Fruit fly (Drosophila melanogaster) whole organism, embryonic: ENCODE data around the gene CG7564.
A peak's percentile ranks its signal among the peaks of the same experiment; 100 is the strongest.

Experiments
- CG12391 ChIP-seq: fragments of 200-800 bp; sonication (Bioruptor generic); optimal IDR thresholded peaks from 3 replicates; lab custom pipeline; 2018; ENCODE audit warnings: missing biosample characterization, mild to moderate bottlenecking, missing genetic modification characterization, moderate library complexity
- CG14860 ChIP-seq: fragments of 200-800 bp; sonication (Bioruptor generic); IDR thresholded peaks from 3 replicates; pipeline ENCODE4 v1.3.6; 2022; ENCODE audit warnings: missing biosample characterization, missing genetic modification characterization; ENCODE audit not compliant: partially characterized antibody
- CG15479 ChIP-seq: fragments of 200-800 bp; sonication (Bioruptor generic); optimal IDR thresholded peaks from 3 replicates; lab custom pipeline; 2019; ENCODE audit warnings: missing biosample characterization, mild to moderate bottlenecking, missing genetic modification characterization, moderate library complexity
- CG15601 ChIP-seq: fragments of 200-800 bp; sonication (Bioruptor generic); optimal IDR thresholded peaks from 3 replicates; lab custom pipeline; 2019; ENCODE audit warnings: missing biosample characterization, mild to moderate bottlenecking, missing genetic modification characterization, moderate library complexity
- CG17359 ChIP-seq: fragments of 200-800 bp; sonication (Bioruptor generic); optimal IDR thresholded peaks from 3 replicates; lab custom pipeline; 2018; ENCODE audit warnings: missing biosample characterization, mild to moderate bottlenecking, missing genetic modification characterization, moderate library complexity
- CG2199 ChIP-seq: fragments of 200-800 bp; sonication (Bioruptor generic); IDR thresholded peaks from 3 replicates; pipeline ENCODE4 v1.3.6; 2022; ENCODE audit warnings: missing biosample characterization, missing genetic modification characterization
- CG3163 ChIP-seq: fragments of 200-800 bp; sonication (Bioruptor generic); optimal IDR thresholded peaks from 3 replicates; lab custom pipeline; 2016; ENCODE audit warnings: missing biosample characterization, missing genetic modification characterization
- CG3281 ChIP-seq: fragments of 200-800 bp; sonication (Bioruptor generic); optimal IDR thresholded peaks from 3 replicates; lab custom pipeline; 2017; ENCODE audit warnings: missing biosample characterization, mild to moderate bottlenecking, missing genetic modification characterization
- CG3407 ChIP-seq: fragments of 200-800 bp; sonication (Bioruptor generic); optimal IDR thresholded peaks from 2 replicates; lab custom pipeline; 2018; ENCODE audit warnings: missing biosample characterization, mild to moderate bottlenecking, missing genetic modification characterization
- CG34376 ChIP-seq: fragments of 200-800 bp; sonication (Bioruptor generic); optimal IDR thresholded peaks from 2 replicates; lab custom pipeline; 2018; ENCODE audit warnings: missing biosample characterization, mild to moderate bottlenecking, missing genetic modification characterization
- CG4854 ChIP-seq: fragments of 200-800 bp; sonication (Bioruptor generic); optimal IDR thresholded peaks from 2 replicates; lab custom pipeline; 2016; ENCODE audit warnings: missing biosample characterization, missing genetic modification characterization, inconsistent platforms
- CG5245 ChIP-seq: fragments of 200-800 bp; sonication (Bioruptor generic); optimal IDR thresholded peaks from 3 replicates; lab custom pipeline; 2016; ENCODE audit warnings: missing biosample characterization, missing genetic modification characterization
- CG8290 ChIP-seq, 3 experiments: fragments of 200-800 bp; sonication (Bioruptor generic); optimal IDR thresholded peaks; 2 replicates each; lab custom pipeline; 2016 to 2019; ENCODE audit warnings: missing biosample characterization in 3 of 3, missing genetic modification characterization in 3 of 3, mild to moderate bottlenecking in 2 of 3, moderate library complexity in 1 of 3
- CG8765 ChIP-seq: fragments of 200-800 bp; sonication (Bioruptor generic); IDR thresholded peaks from 2 replicates; pipeline ENCODE4 v1.3.6; 2022; ENCODE audit warnings: missing biosample characterization, missing genetic modification characterization
- CG9797 ChIP-seq: fragments of 200-800 bp; sonication (Bioruptor generic); optimal IDR thresholded peaks from 3 replicates; lab custom pipeline; 2018; ENCODE audit warnings: missing biosample characterization, mild to moderate bottlenecking, missing genetic modification characterization
- CG9817 ChIP-seq: fragments of 200-800 bp; sonication (Bioruptor generic); optimal IDR thresholded peaks from 2 replicates; lab custom pipeline; 2018; ENCODE audit warnings: missing biosample characterization, mild to moderate bottlenecking, missing genetic modification characterization, moderate library complexity
- CTCF ChIP-seq: fragments of 200-800 bp; sonication (Bioruptor generic); optimal IDR thresholded peaks from 2 replicates; lab custom pipeline; 2017; ENCODE audit warnings: missing biosample characterization, mild to moderate bottlenecking, missing genetic modification characterization, moderate library complexity
- CkIIα-i1 ChIP-seq: fragments of 200-800 bp; sonication (Bioruptor generic); IDR thresholded peaks from 2 replicates; pipeline ENCODE4 v1.3.6; 2022; ENCODE audit warnings: missing biosample characterization, missing genetic modification characterization
- Dek ChIP-seq: fragments of 200-800 bp; sonication (Bioruptor generic); optimal IDR thresholded peaks from 3 replicates; lab custom pipeline; 2019; ENCODE audit warnings: missing biosample characterization, mild to moderate bottlenecking, missing genetic modification characterization, moderate library complexity
- HmgZ ChIP-seq: fragments of 200-800 bp; sonication (Bioruptor generic); optimal IDR thresholded peaks from 2 replicates; lab custom pipeline; 2018; ENCODE audit warnings: missing biosample characterization, mild to moderate bottlenecking, missing genetic modification characterization
- Hr51 ChIP-seq, 2 experiments: fragments of 200-800 bp; sonication (Bioruptor generic); optimal IDR thresholded peaks; 2 replicates in 1 of 2; 3 replicates in 1 of 2; lab custom pipeline; 2016 to 2018; ENCODE audit warnings: missing biosample characterization in 2 of 2, missing genetic modification characterization in 2 of 2, mild to moderate bottlenecking in 1 of 2, moderate library complexity in 1 of 2
- Hsf ChIP-seq: fragments of 200-800 bp; sonication (Bioruptor generic); optimal IDR thresholded peaks from 3 replicates; lab custom pipeline; 2016; ENCODE audit warnings: missing biosample characterization, missing genetic modification characterization
- NC2β ChIP-seq: fragments of 200-800 bp; sonication (Bioruptor generic); optimal IDR thresholded peaks from 2 replicates; lab custom pipeline; 2016; ENCODE audit warnings: missing biosample characterization, missing genetic modification characterization
- NFAT ChIP-seq: fragments of 200-800 bp; sonication (Bioruptor generic); IDR thresholded peaks from 2 replicates; pipeline ENCODE4 v1.3.6; 2022; ENCODE audit warnings: missing biosample characterization, missing genetic modification characterization
- PHDP ChIP-seq: fragments of 200-800 bp; sonication (Bioruptor generic); optimal IDR thresholded peaks from 3 replicates; lab custom pipeline; 2018; ENCODE audit warnings: missing biosample characterization, mild to moderate bottlenecking, missing genetic modification characterization, moderate library complexity
- Ptx1 ChIP-seq: fragments of 200-800 bp; sonication (Bioruptor generic); IDR thresholded peaks from 2 replicates; pipeline ENCODE4 v1.3.6; 2022; ENCODE audit warnings: missing biosample characterization, missing genetic modification characterization
- Trl ChIP-seq, 3 experiments: fragments of >200 bp in 2 of 3; fragments of 200-800 bp in 1 of 3; sonication (Bioruptor generic) in 1 of 3; optimal IDR thresholded peaks; 2 replicates in 1 of 3; 3 replicates in 2 of 3; lab custom pipeline; 2016 to 2017; ENCODE audit warnings: missing biosample characterization in 1 of 3, missing genetic modification characterization in 1 of 3
- ac ChIP-seq: fragments of 200-800 bp; sonication (Bioruptor generic); optimal IDR thresholded peaks from 3 replicates; lab custom pipeline; 2017; ENCODE audit warnings: missing biosample characterization, mild to moderate bottlenecking, missing genetic modification characterization
- al ChIP-seq: fragments of 200-800 bp; sonication (Bioruptor generic); IDR thresholded peaks from 2 replicates; pipeline ENCODE4 v1.3.6; 2022; ENCODE audit warnings: missing biosample characterization, missing genetic modification characterization
- az2 ChIP-seq: fragments of 200-800 bp; sonication (Bioruptor generic); optimal IDR thresholded peaks from 3 replicates; lab custom pipeline; 2016; ENCODE audit warnings: missing biosample characterization, missing genetic modification characterization
- cad ChIP-seq: fragments of >200 bp; optimal IDR thresholded peaks from 2 replicates; lab custom pipeline; 2017; ENCODE audit warnings: missing biosample characterization, missing genetic modification characterization
- chinmo ChIP-seq: fragments of 200-800 bp; sonication (Bioruptor generic); IDR thresholded peaks from 4 replicates; pipeline ENCODE4 v1.3.6; 2022; ENCODE audit warnings: missing biosample characterization, missing genetic modification characterization; ENCODE audit not compliant: partially characterized antibody
- crp ChIP-seq, 2 experiments: fragments of 200-800 bp; sonication (Bioruptor generic); optimal IDR thresholded peaks; 2 replicates in 1 of 2; 3 replicates in 1 of 2; lab custom pipeline; 2017; ENCODE audit warnings: missing biosample characterization in 2 of 2, missing genetic modification characterization in 2 of 2, mild to moderate bottlenecking in 1 of 2, moderate library complexity in 1 of 2
- cwo ChIP-seq: fragments of 200-800 bp; sonication (Bioruptor generic); optimal IDR thresholded peaks from 3 replicates; lab custom pipeline; 2017; ENCODE audit warnings: missing biosample characterization, missing genetic modification characterization, mild to moderate bottlenecking, moderate library complexity, missing genetic modification reagents
- exex ChIP-seq: fragments of 200-800 bp; sonication (Bioruptor generic); optimal IDR thresholded peaks from 4 replicates; lab custom pipeline; 2018; ENCODE audit warnings: missing biosample characterization, mild to moderate bottlenecking, missing genetic modification characterization, moderate library complexity
- ftz-f1 ChIP-seq: fragments of 200-800 bp; sonication (Bioruptor generic); optimal IDR thresholded peaks from 2 replicates; lab custom pipeline; 2016; ENCODE audit warnings: missing biosample characterization, missing genetic modification characterization
- grn ChIP-seq: fragments of 200-800 bp; sonication (Bioruptor generic); optimal IDR thresholded peaks from 3 replicates; lab custom pipeline; 2017; ENCODE audit warnings: missing biosample characterization, missing genetic modification characterization
- her ChIP-seq: fragments of 200-800 bp; sonication (Bioruptor generic); optimal IDR thresholded peaks from 2 replicates; lab custom pipeline; 2016; ENCODE audit warnings: missing biosample characterization, missing genetic modification characterization
- inv ChIP-seq: fragments of 200-800 bp; sonication (Bioruptor generic); IDR thresholded peaks from 2 replicates; pipeline ENCODE4 v1.3.6; 2022; ENCODE audit warnings: missing biosample characterization, missing genetic modification characterization; ENCODE audit not compliant: partially characterized antibody
- lov ChIP-seq, 2 experiments: fragments of 200-800 bp in 1 of 2; fragments of >200 bp in 1 of 2; sonication (Bioruptor generic) in 1 of 2; IDR thresholded peaks in 1 of 2; optimal IDR thresholded peaks in 1 of 2; 2 replicates in 1 of 2; 3 replicates in 1 of 2; pipeline versions ENCODE4 v1.3.6 to Lab custom; 2017 to 2022; ENCODE audit warnings: missing biosample characterization in 1 of 2, missing genetic modification characterization in 1 of 2
- mirr ChIP-seq: fragments of 200-800 bp; sonication (Bioruptor generic); optimal IDR thresholded peaks from 3 replicates; lab custom pipeline; 2018; ENCODE audit warnings: missing biosample characterization, mild to moderate bottlenecking, missing genetic modification characterization
- salm ChIP-seq: fragments of 200-800 bp; sonication (Bioruptor generic); optimal IDR thresholded peaks from 2 replicates; lab custom pipeline; 2018; ENCODE audit warnings: missing biosample characterization, mild to moderate bottlenecking, missing genetic modification characterization
- sens ChIP-seq: fragments of 200-800 bp; sonication (Bioruptor generic); peaks from one replicate; lab custom pipeline; 2016; ENCODE audit warnings: missing biosample characterization, missing genetic modification characterization
- sr ChIP-seq: fragments of 200-800 bp; sonication (Bioruptor generic); IDR thresholded peaks from 3 replicates; pipeline ENCODE4 v1.3.6; 2022; ENCODE audit warnings: missing biosample characterization, missing genetic modification characterization
- sug ChIP-seq: fragments of 200-800 bp; optimal IDR thresholded peaks from 2 replicates; lab custom pipeline; 2019; ENCODE audit warnings: missing biosample characterization, mild to moderate bottlenecking, missing genetic modification characterization, moderate library complexity
- tll ChIP-seq, 2 experiments: fragments of 200-800 bp in 1 of 2; fragments of >200 bp in 1 of 2; sonication (Bioruptor generic) in 1 of 2; optimal IDR thresholded peaks; 2 replicates each; lab custom pipeline; 2017 to 2019; ENCODE audit warnings: missing biosample characterization in 2 of 2, missing genetic modification characterization in 2 of 2, mild to moderate bottlenecking in 1 of 2, moderate library complexity in 1 of 2
- zen ChIP-seq: fragments of 200-800 bp; sonication (Bioruptor generic); optimal IDR thresholded peaks from 3 replicates; lab custom pipeline; 2018; ENCODE audit warnings: missing biosample characterization, mild to moderate bottlenecking, missing genetic modification characterization, moderate library complexity

The CG7564 gene

DNA sequence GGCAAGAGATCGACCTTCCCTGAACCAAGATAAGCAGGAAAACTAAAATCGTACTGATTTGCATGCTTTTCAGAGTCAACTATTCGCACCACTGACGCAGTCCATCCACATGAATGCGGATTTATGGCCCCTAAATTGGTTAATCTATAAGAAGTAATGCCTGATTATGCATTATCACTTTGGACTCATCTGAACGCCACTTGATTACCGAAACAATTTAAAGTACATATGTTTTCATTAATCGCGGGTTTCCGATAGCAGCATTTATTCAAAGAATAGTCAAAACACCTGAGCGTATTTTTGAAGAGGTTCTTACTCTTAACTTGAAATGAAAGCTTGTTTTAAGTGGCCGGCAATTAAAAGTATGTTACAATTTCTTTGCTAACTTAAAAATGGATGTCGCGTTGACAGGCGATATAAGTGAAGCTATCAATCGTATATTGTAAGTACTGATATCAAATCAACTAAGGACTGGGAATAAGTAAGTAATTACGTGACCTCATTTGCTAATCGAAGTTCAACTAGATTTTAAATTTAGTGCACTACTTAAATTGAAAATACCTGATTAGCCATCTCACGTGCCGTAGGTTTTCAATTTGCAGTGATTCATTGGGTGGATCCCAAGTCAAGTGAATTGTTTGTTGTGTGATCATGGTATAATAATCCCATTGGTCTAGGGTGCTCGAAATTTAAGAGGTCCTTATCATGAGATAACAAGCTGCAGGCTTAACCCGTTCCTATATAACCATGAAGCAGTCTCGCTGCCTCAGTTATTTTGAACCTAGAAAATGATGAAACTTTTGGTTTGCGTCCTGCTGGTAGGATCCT lies 35.2 kb downstream of the CG7564 start, which contains the start of the genes Jon74E and CG7542:
Gene Jon74E (minus strand): TSS at position 79 of the 828 bp plus-strand sequence.
Gene CG7542 (plus strand): TSS at position 778 of the 828 bp plus-strand sequence.
- TF ChIP-seq Trl (optimal IDR thresholded peaks at IDR 0.05; lab: Kevin White, UChicago) (peak in 1 of 2 experiments; percentile 1), Trl (GFP tag; optimal IDR thresholded peaks at IDR 0.05; lab: Kevin White, UChicago) (no peak), CG3163 (GFP tag; lab: Kevin White, UChicago) (peak; percentile 86), CG8765 (GFP tag; lab: Robert Waterston, UW) (no peak), CG15601 (tag; lab: Kevin White, UChicago) (peak; percentile 93), sens (GFP tag; lab: Kevin White, UChicago) (peak; percentile 20), her (GFP tag; lab: Kevin White, UChicago) (no peak), exex (tag; lab: Kevin White, UChicago) (peak; percentile 96), salm (tag; lab: Kevin White, UChicago) (no peak), NFAT (GFP tag; lab: Robert Waterston, UW) (no peak), mirr (GFP tag; lab: Kevin White, UChicago) (peak; percentile 93), CG17359 (no peak), HmgZ (tag; lab: Kevin White, UChicago) (peak; percentile 2), grn (GFP tag; lab: Kevin White, UChicago) (peak; percentile 14), crp (GFP tag; optimal IDR thresholded peaks at IDR 0.05; lab: Kevin White, UChicago) (no peak), NC2β (GFP tag; lab: Kevin White, UChicago) (no peak), Hsf (GFP tag; lab: Kevin White, UChicago) (no peak), Hr51 (GFP tag; optimal IDR thresholded peaks at IDR 0.05; lab: Kevin White, UChicago) (no peak), CG12391 (tag; lab: Kevin White, UChicago) (no peak), lov (optimal IDR thresholded peaks at IDR 0.05; lab: Kevin White, UChicago) (no peak), lov (GFP tag; IDR thresholded peaks at IDR 0.05; lab: Robert Waterston, UW) (no peak), ftz-f1 (no peak), cwo (peak; percentile 38), chinmo (GFP tag; lab: Robert Waterston, UW) (0 out of 4 replicates have a peak, but pooled peaks have one; percentile 21), CG3281 (GFP tag; lab: Kevin White, UChicago) (no peak), CTCF (GFP tag; lab: Kevin White, UChicago) (peak; percentile 1), CG34376 (GFP tag; lab: Kevin White, UChicago) (peak; percentile 34), CkIIα-i1 (GFP tag; lab: Robert Waterston, UW) (no peak), CG2199 (GFP tag; lab: Robert Waterston, UW) (peak; percentile 44; the same call in 1 of the 3 replicates), sug (tag; lab: Kevin White, UChicago) (peak; percentile 50), sr (GFP tag; lab: Robert Waterston, UW) (no peak)

DNA sequence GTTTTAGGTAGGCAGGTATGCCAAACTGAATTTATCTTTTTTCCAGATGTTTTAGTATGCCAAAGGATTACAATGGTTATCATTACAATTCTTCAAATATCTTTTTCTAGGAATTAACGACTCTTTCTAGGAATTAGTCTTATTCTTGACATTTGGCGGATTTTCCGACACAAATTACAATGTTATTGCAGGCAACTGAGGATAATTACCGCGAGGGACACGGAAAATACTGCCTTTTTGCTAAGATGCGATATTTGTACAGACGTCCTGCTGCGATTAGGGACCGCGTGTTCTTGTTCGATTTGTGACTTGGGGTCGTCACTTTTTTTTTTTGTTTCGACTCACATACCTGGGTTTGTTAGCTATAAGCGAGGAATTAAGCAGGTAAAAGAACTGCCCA lies 41.7 kb downstream of the CG7564 start:
- peak; percentile 61 for TF ChIP-seq CG15479 (GFP tag; lab: Kevin White, UChicago)
- no peak for TF ChIP-seq PHDP (tag; lab: Kevin White, UChicago)
- no peak for TF ChIP-seq Dek (tag; lab: Kevin White, UChicago)
- no peak for TF ChIP-seq ac (GFP tag; lab: Kevin White, UChicago)
- peak in 1 of 2 experiments; percentile 95 for TF ChIP-seq tll (GFP tag; optimal IDR thresholded peaks at IDR 0.05; lab: Kevin White, UChicago)
- no peak for TF ChIP-seq CG8290 (GFP tag; optimal IDR thresholded peaks at IDR 0.05; lab: Kevin White, UChicago)
- TF ChIP-seq CG8290 (tag; optimal IDR thresholded peaks at IDR 0.05; lab: Kevin White, UChicago), result no peak
- peak; percentile 67 for TF ChIP-seq cad (GFP tag; lab: Kevin White, UChicago)
- TF ChIP-seq al (GFP tag; lab: Robert Waterston, UW), result no peak
- TF ChIP-seq az2 (GFP tag; lab: Kevin White, UChicago), result no peak
- no peak for TF ChIP-seq CG14860 (GFP tag; lab: Robert Waterston, UW)
- no peak for TF ChIP-seq CG3407 (GFP tag; lab: Kevin White, UChicago)
- TF ChIP-seq zen (tag; lab: Kevin White, UChicago), result peak; percentile 96
- no peak for TF ChIP-seq CG9817 (tag; lab: Kevin White, UChicago)
- TF ChIP-seq inv (GFP tag; lab: Robert Waterston, UW), result no peak
- TF ChIP-seq Ptx1 (GFP tag; lab: Robert Waterston, UW), result no peak
- TF ChIP-seq CG5245 (GFP tag; lab: Kevin White, UChicago), result no peak
- TF ChIP-seq CG4854 (GFP tag; lab: Kevin White, UChicago), result no peak
- no peak for TF ChIP-seq CG9797
